Worm (Caenorhabditis elegans) whole organism, L3 larva: ENCODE results near the gene H12D21.5.
A peak's percentile ranks its signal among the peaks of the same experiment; 100 is the strongest.

Experiments
- R02D3.7 ChIP-seq: fragments of 150-350 bp; optimal IDR thresholded peaks from 2 replicates; lab custom pipeline; 2014; ENCODE audit warnings: missing biosample characterization, missing genetic modification characterization
- aly-2 ChIP-seq: fragments of 150-350 bp; optimal IDR thresholded peaks from 2 replicates; lab custom pipeline; 2014; ENCODE audit warnings: missing biosample characterization, missing genetic modification characterization
- ama-1 ChIP-seq: fragments of 150-350 bp; optimal IDR thresholded peaks from 2 replicates; lab custom pipeline; 2018
- ceh-16 ChIP-seq: sonication (generic microtip); optimal IDR thresholded peaks from 2 replicates; lab custom pipeline; 2017; ENCODE audit warnings: missing biosample characterization, missing genetic modification characterization
- ceh-28 ChIP-seq: fragments of 150-350 bp; optimal IDR thresholded peaks from 2 replicates; lab custom pipeline; 2014; ENCODE audit warnings: missing biosample characterization, missing genetic modification reagents, missing genetic modification characterization
- ceh-9 ChIP-seq: sonication (generic microtip); optimal IDR thresholded peaks from 2 replicates; lab custom pipeline; 2018; ENCODE audit warnings: missing biosample characterization, missing genetic modification characterization
- daf-12 ChIP-seq: fragments of 150-350 bp; optimal IDR thresholded peaks from 2 replicates; lab custom pipeline; 2014; ENCODE audit warnings: missing biosample characterization, missing genetic modification reagents, missing genetic modification characterization
- egl-5 ChIP-seq: fragments of 150-350 bp; optimal IDR thresholded peaks from 2 replicates; lab custom pipeline; 2017; ENCODE audit warnings: missing biosample characterization, missing genetic modification reagents, missing genetic modification characterization, inconsistent platforms
- elt-1 ChIP-seq: fragments of 150-350 bp; optimal IDR thresholded peaks from 2 replicates; lab custom pipeline; 2014; ENCODE audit warnings: missing biosample characterization, missing genetic modification characterization
- elt-2 ChIP-seq: sonication (generic microtip); optimal IDR thresholded peaks from 2 replicates; lab custom pipeline; 2016; ENCODE audit warnings: missing genetic modification reagents, mild to moderate bottlenecking, missing genetic modification characterization, missing compliant biosample characterization
- eor-1 ChIP-seq, 2 experiments: fragments of 150-350 bp; optimal IDR thresholded peaks; 2 replicates each; lab custom pipeline; 2014 to 2018; ENCODE audit warnings: missing biosample characterization in 2 of 2, missing genetic modification characterization in 2 of 2
- fkh-10 ChIP-seq: sonication (generic microtip); optimal IDR thresholded peaks from 2 replicates; lab custom pipeline; 2017; ENCODE audit warnings: missing biosample characterization, missing genetic modification reagents, missing genetic modification characterization
- fkh-2 ChIP-seq: fragments of 150-350 bp; optimal IDR thresholded peaks from 2 replicates; lab custom pipeline; 2014; ENCODE audit warnings: missing biosample characterization, missing genetic modification reagents, missing genetic modification characterization
- fos-1 ChIP-seq: fragments of 150-350 bp; optimal IDR thresholded peaks from 2 replicates; lab custom pipeline; 2014; ENCODE audit warnings: missing biosample characterization, missing genetic modification characterization
- hmg-11 ChIP-seq: sonication (generic microtip); optimal IDR thresholded peaks from 2 replicates; lab custom pipeline; 2016; ENCODE audit warnings: missing genetic modification characterization, missing compliant biosample characterization
- jun-1 ChIP-seq: fragments of 150-350 bp; optimal IDR thresholded peaks from 2 replicates; lab custom pipeline; 2014; ENCODE audit warnings: missing biosample characterization, missing genetic modification reagents, missing genetic modification characterization
- lin-15B ChIP-seq: fragments of 150-350 bp; optimal IDR thresholded peaks from 2 replicates; lab custom pipeline; 2014; ENCODE audit warnings: missing biosample characterization, missing genetic modification characterization
- lsy-12 ChIP-seq: sonication (generic microtip); optimal IDR thresholded peaks from 2 replicates; lab custom pipeline; 2016; ENCODE audit warnings: mild to moderate bottlenecking, missing genetic modification characterization, missing compliant biosample characterization
- mdl-1 ChIP-seq: fragments of 150-350 bp; optimal IDR thresholded peaks from 2 replicates; lab custom pipeline; 2014; ENCODE audit warnings: missing biosample characterization, missing genetic modification characterization
- nfya-1 ChIP-seq: sonication (generic microtip); optimal IDR thresholded peaks from 2 replicates; lab custom pipeline; 2017; ENCODE audit warnings: missing genetic modification characterization, mild to moderate bottlenecking, missing compliant biosample characterization, antibody characterized with exemption, moderate library complexity; ENCODE audit not compliant: insufficient read depth
- nhr-11 ChIP-seq: fragments of 150-350 bp; optimal IDR thresholded peaks from 2 replicates; lab custom pipeline; 2014; ENCODE audit warnings: missing biosample characterization, missing genetic modification characterization
- nhr-12 ChIP-seq: fragments of 150-350 bp; optimal IDR thresholded peaks from 2 replicates; lab custom pipeline; 2014; ENCODE audit warnings: missing biosample characterization, missing genetic modification characterization
- nhr-23 ChIP-seq: fragments of 150-350 bp; optimal IDR thresholded peaks from 2 replicates; lab custom pipeline; 2014; ENCODE audit warnings: missing biosample characterization, missing genetic modification reagents, missing genetic modification characterization
- nhr-237 ChIP-seq: fragments of 150-350 bp; optimal IDR thresholded peaks from 2 replicates; lab custom pipeline; 2014; ENCODE audit warnings: missing biosample characterization, missing genetic modification characterization
- nhr-25 ChIP-seq: sonication (generic microtip); optimal IDR thresholded peaks from 2 replicates; lab custom pipeline; 2017; ENCODE audit warnings: missing biosample characterization, missing genetic modification characterization
- nhr-28 ChIP-seq: fragments of 150-350 bp; optimal IDR thresholded peaks from 2 replicates; lab custom pipeline; 2014; ENCODE audit warnings: missing biosample characterization, missing genetic modification characterization
- nhr-43 ChIP-seq: sonication (generic microtip); optimal IDR thresholded peaks from 2 replicates; lab custom pipeline; 2016; ENCODE audit warnings: mild to moderate bottlenecking, missing genetic modification characterization, missing compliant biosample characterization; ENCODE audit not compliant: poor library complexity, severe bottlenecking
- nhr-67 ChIP-seq: fragments of 150-350 bp; optimal IDR thresholded peaks from 2 replicates; lab custom pipeline; 2014; ENCODE audit warnings: missing biosample characterization, missing genetic modification characterization
- nhr-76 ChIP-seq: fragments of 150-350 bp; sonication (generic microtip); optimal IDR thresholded peaks from 5 replicates; lab custom pipeline; 2014; ENCODE audit warnings: missing biosample characterization, missing genetic modification characterization
- pha-4 ChIP-seq: fragments of 150-350 bp; optimal IDR thresholded peaks from 2 replicates; lab custom pipeline; 2014; ENCODE audit warnings: missing biosample characterization, missing genetic modification reagents, missing genetic modification characterization
- pqm-1 ChIP-seq: fragments of 150-350 bp; optimal IDR thresholded peaks from 2 replicates; lab custom pipeline; 2017; ENCODE audit warnings: missing biosample characterization, missing genetic modification characterization, inconsistent platforms
- sea-2 ChIP-seq: fragments of 150-350 bp; sonication (generic microtip); optimal IDR thresholded peaks from 4 replicates; lab custom pipeline; 2014; ENCODE audit warnings: missing biosample characterization, missing genetic modification reagents, missing genetic modification characterization
- skn-1 ChIP-seq: fragments of 150-350 bp; optimal IDR thresholded peaks from 2 replicates; lab custom pipeline; 2014; ENCODE audit warnings: missing biosample characterization, missing genetic modification characterization
- snpc-4 ChIP-seq: fragments of 150-350 bp; optimal IDR thresholded peaks from 2 replicates; lab custom pipeline; 2014; ENCODE audit warnings: missing biosample characterization, missing genetic modification characterization
- tbx-2 ChIP-seq: sonication (generic microtip); optimal IDR thresholded peaks from 2 replicates; lab custom pipeline; 2016; ENCODE audit warnings: mild to moderate bottlenecking, missing genetic modification characterization, missing compliant biosample characterization
- unc-39 ChIP-seq: sonication (generic microtip); optimal IDR thresholded peaks from 4 replicates; lab custom pipeline; 2017; ENCODE audit warnings: missing biosample characterization, missing genetic modification characterization
- unc-62 ChIP-seq: fragments of 150-350 bp; sonication (generic microtip); optimal IDR thresholded peaks from 4 replicates; lab custom pipeline; 2014; ENCODE audit warnings: missing biosample characterization, missing genetic modification reagents, missing genetic modification characterization
- zag-1 ChIP-seq: fragments of 150-350 bp; optimal IDR thresholded peaks from 2 replicates; lab custom pipeline; 2014; ENCODE audit warnings: missing biosample characterization, missing genetic modification characterization
- ztf-11 ChIP-seq: fragments of 150-350 bp; optimal IDR thresholded peaks from 2 replicates; lab custom pipeline; 2014; ENCODE audit warnings: missing biosample characterization, missing genetic modification characterization
- ztf-4 ChIP-seq: fragments of 150-350 bp; optimal IDR thresholded peaks from 2 replicates; lab custom pipeline; 2014; ENCODE audit warnings: missing biosample characterization, missing genetic modification characterization

Gene H12D21.5

ce11 chrV:14915599-14915998 lies 21.8 kb downstream of the H12D21.5 start, which contains the start of gene H12D21.11:
TSS of gene H12D21.11 (plus strand) at chrV:14915899.
- no peak for TF ChIP-seq snpc-4 (tag; lab: Kevin White, UChicago)
- no peak for TF ChIP-seq aly-2 (tag; lab: Kevin White, UChicago)
- TF ChIP-seq lin-15B: no peak
- no peak for TF ChIP-seq fos-1 (tag; lab: Kevin White, UChicago)
- TF ChIP-seq skn-1 (tag; lab: Kevin White, UChicago): no peak
- no peak for TF ChIP-seq sea-2 (GFP tag; lab: Kevin White, UChicago)
- no peak for TF ChIP-seq hmg-11 (tag; lab: Kevin White, UChicago)
- no peak for TF ChIP-seq zag-1 (tag; lab: Kevin White, UChicago)
- no peak for TF ChIP-seq nhr-76 (tag; lab: Kevin White, UChicago)

DNA sequence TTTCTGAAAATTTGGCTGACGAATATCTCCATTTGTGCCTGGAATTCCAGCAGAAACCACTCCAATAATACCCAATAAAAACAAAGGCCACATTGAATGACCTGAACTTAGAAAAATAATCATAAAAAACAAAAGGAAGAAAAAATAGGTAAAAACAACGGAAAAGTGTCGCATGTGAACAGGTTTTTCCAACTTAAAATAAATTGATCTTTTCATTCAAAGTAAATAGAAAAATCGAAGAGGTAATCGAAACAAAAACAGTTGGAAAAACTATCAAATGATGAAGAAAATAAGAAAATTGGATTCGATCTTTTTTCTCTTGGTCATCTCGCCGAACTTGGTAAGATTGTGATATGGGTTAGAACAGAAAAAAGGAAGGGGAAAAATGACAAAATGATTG lies 27.7 kb downstream of the H12D21.5 start, which contains the start of gene zmp-4:
zmp-4 (minus strand) TSS at position 101 of the 400 bp plus-strand sequence.
- TF ChIP-seq fkh-10: no peak
- TF ChIP-seq fkh-2 (tag; lab: Kevin White, UChicago): no peak
- no peak for TF ChIP-seq eor-1 (tag; optimal IDR thresholded peaks at IDR 0.05; lab: Kevin White, UChicago)
- no peak for TF ChIP-seq nhr-43 (tag; lab: Kevin White, UChicago)
- TF ChIP-seq sea-2 (GFP tag; lab: Kevin White, UChicago): no peak
- TF ChIP-seq nhr-67 (tag; lab: Kevin White, UChicago): no peak
- TF ChIP-seq nhr-11 (tag; lab: Kevin White, UChicago): no peak
- TF ChIP-seq elt-1 (tag; lab: Kevin White, UChicago): no peak
- no peak for TF ChIP-seq nhr-28 (tag; lab: Kevin White, UChicago)
- no peak for TF ChIP-seq R02D3.7 (tag; lab: Kevin White, UChicago)

DNA sequence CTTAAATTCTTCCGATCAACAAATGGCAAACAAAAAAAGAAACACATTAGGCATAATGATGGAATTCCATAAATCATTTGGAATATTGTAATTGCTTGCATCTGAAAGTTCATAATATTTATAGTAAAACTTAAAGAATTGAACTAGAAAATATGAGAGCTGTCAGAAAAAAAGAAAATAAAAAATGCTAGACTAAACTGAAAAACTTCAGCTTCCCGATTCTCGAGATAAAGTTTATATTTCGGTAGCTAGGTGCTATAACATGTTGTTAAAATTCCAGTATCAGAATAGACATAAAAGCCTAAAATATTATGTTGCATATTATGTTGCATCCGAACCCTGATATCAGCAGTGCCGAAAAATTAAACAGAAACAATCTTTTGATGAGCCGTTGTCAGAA lies 30.3 kb downstream of the H12D21.5 start, which contains the start of gene srg-54:
srg-54 (minus strand) TSS at position 101 of the 400 bp plus-strand sequence.
- TF ChIP-seq ceh-16 (tag; lab: Kevin White, UChicago) (no peak), elt-2 (no peak), daf-12 (tag; lab: Kevin White, UChicago) (no peak), nhr-67 (tag; lab: Kevin White, UChicago) (no peak), ama-1 (lab: Kevin White, UChicago) (no peak), snpc-4 (tag; lab: Kevin White, UChicago) (no peak)

DNA sequence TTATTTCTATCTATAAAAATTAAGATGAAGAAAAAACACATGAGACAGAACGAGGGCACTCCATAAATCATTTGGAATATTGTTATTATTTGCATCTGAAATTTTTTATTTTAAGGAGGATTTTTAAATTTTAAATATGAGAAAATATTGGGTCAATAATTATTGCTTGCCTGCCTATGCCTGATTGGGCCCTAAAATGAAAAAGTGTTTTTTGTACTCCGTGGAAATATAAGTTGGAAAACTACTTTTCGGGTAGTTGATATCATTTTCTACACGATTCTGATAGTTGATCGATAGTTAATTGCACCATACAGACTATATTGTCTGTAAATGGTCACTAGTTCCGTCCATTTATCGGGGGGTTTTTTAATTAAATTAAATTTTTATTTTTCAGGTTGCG lies 34.4 kb downstream of the H12D21.5 start, which contains the start of gene srg-55:
srg-55 (minus strand) TSS at position 101 of the 400 bp plus-strand sequence.
- TF ChIP-seq ceh-16 (tag; lab: Kevin White, UChicago) (no peak), egl-5 (tag; lab: Kevin White, UChicago) (no peak), fkh-2 (tag; lab: Kevin White, UChicago) (no peak), tbx-2 (no peak), ceh-28 (tag; lab: Kevin White, UChicago) (no peak), jun-1 (tag; lab: Kevin White, UChicago) (no peak), fos-1 (tag; lab: Kevin White, UChicago) (no peak), fkh-10 (no peak), unc-62 (GFP tag; lab: Kevin White, UChicago) (no peak), snpc-4 (tag; lab: Kevin White, UChicago) (no peak), mdl-1 (no peak)

DNA sequence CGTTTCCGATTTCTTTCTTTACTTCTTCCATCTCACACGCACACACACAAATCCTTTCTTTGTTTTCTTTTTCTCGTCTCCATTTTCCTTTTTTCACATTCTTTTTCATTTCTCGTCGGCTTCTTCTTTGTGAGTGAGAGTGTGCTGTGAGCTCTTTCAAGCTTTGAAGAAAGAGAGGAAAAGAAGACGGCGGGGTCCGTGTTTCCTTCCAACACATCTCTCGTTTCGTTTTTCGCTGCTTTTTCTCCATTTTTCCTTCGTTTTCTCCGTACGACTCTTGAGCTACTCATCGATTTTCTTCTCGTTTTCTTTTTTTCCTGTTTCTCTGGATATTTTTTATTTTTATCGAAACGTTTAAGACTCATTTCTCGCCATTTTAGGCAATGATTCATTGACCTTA lies 36.4 kb downstream of the H12D21.5 start:
- no peak for TF ChIP-seq skn-1 (tag; lab: Kevin White, UChicago)
- no peak for TF ChIP-seq fos-1 (tag; lab: Kevin White, UChicago)
- peak; percentile 13 for TF ChIP-seq lin-15B
- TF ChIP-seq zag-1 (tag; lab: Kevin White, UChicago): no peak
- TF ChIP-seq nhr-11 (tag; lab: Kevin White, UChicago): no peak
- peak; percentile 48 for TF ChIP-seq hmg-11 (tag; lab: Kevin White, UChicago)
- TF ChIP-seq ztf-4 (tag; lab: Kevin White, UChicago): no peak
- TF ChIP-seq R02D3.7 (tag; lab: Kevin White, UChicago): no peak
- no peak for TF ChIP-seq nhr-67 (tag; lab: Kevin White, UChicago)
- peak; percentile 66 for TF ChIP-seq fkh-10
- no peak for TF ChIP-seq eor-1 (tag; optimal IDR thresholded peaks at IDR 0.05; lab: Kevin White, UChicago)
- TF ChIP-seq daf-12 (tag; lab: Kevin White, UChicago): no peak
- no peak for TF ChIP-seq ztf-11
- no peak for TF ChIP-seq unc-62 (GFP tag; lab: Kevin White, UChicago)
- TF ChIP-seq nhr-23: no peak
- no peak for TF ChIP-seq pha-4 (tag; lab: Kevin White, UChicago)
- TF ChIP-seq ceh-28 (tag; lab: Kevin White, UChicago): no peak
- TF ChIP-seq tbx-2: no peak
- no peak for TF ChIP-seq pqm-1
- peak; percentile 70 for TF ChIP-seq nfya-1 (tag; lab: Kevin White, UChicago)
- no peak for TF ChIP-seq sea-2 (GFP tag; lab: Kevin White, UChicago)
- no peak for TF ChIP-seq ceh-9 (tag; lab: Kevin White, UChicago)
- TF ChIP-seq unc-39: no peak
- TF ChIP-seq elt-1 (tag; lab: Kevin White, UChicago): no peak
- no peak for TF ChIP-seq aly-2 (tag; lab: Kevin White, UChicago)
- no peak for TF ChIP-seq nhr-25
- TF ChIP-seq nhr-12 (tag; lab: Kevin White, UChicago): no peak
- no peak for TF ChIP-seq nhr-76 (tag; lab: Kevin White, UChicago)
- TF ChIP-seq ceh-16 (tag; lab: Kevin White, UChicago): no peak
- TF ChIP-seq nhr-43 (tag; lab: Kevin White, UChicago): no peak
- no peak for TF ChIP-seq elt-2
- no peak for TF ChIP-seq jun-1 (tag; lab: Kevin White, UChicago)
- TF ChIP-seq nhr-237 (tag; lab: Kevin White, UChicago): no peak
- no peak for TF ChIP-seq mdl-1
- TF ChIP-seq lsy-12 (tag; lab: Kevin White, UChicago): no peak
